Fruit fly (Drosophila melanogaster): ENCODE results near the gene CG15536.

Gene CG15536

dm6 chr3R:30388215-30388871 lies 36.6 kb downstream of the CG15536 start (continued):
- TF ChIP-seq Sox14 (GFP tag; optimal IDR thresholded peaks at IDR 0.05) (peak; percentile 96), CG15336 (GFP tag; IDR thresholded peaks at IDR 0.05) (peak; percentile 84), Hr39 (GFP tag; optimal IDR thresholded peaks at IDR 0.05) (peak; percentile 98), CG6163 (GFP tag; IDR thresholded peaks at IDR 0.05) (peak; percentile 89), fd59A (GFP tag; optimal IDR thresholded peaks at IDR 0.05) (peak; percentile 98), Ets21C (GFP tag; optimal IDR thresholded peaks at IDR 0.05) (peak; percentile 96), salr (GFP tag; optimal IDR thresholded peaks at IDR 0.05) (peak; percentile 82 to 99), Smox (GFP tag; optimal IDR thresholded peaks at IDR 0.05) (peak; percentile 96), CG8119 (GFP tag; IDR thresholded peaks at IDR 0.05) (peak; percentile 92), esn (GFP tag; optimal IDR thresholded peaks at IDR 0.05) (peak; percentile 99), Eip93F (GFP tag; optimal IDR thresholded peaks at IDR 0.05) (peak; percentile 85), net (GFP tag; optimal IDR thresholded peaks at IDR 0.05) (peak; percentile 98), Sox15 (GFP tag; optimal IDR thresholded peaks at IDR 0.05) (peak; percentile 98), Eip78C (GFP tag) (peak; percentile 99), pdm3 (GFP tag; optimal IDR thresholded peaks at IDR 0.05) (peak; percentile 97), CG7368 (GFP tag; optimal IDR thresholded peaks at IDR 0.05) (peak; percentile 92), CG11762 (GFP tag; optimal IDR thresholded peaks at IDR 0.05; ENCODE audit: insufficient read depth) (peak; percentile 92), achi (GFP tag; optimal IDR thresholded peaks at IDR 0.05) (peak; percentile 95), CG32006 (GFP tag; optimal IDR thresholded peaks at IDR 0.05) (peak; percentile 99), CG11294 (GFP tag; IDR thresholded peaks at IDR 0.05) (peak; percentile 85), dsx (GFP tag; optimal IDR thresholded peaks at IDR 0.05; ENCODE audit: poor library complexity, severe bottlenecking) (peak; percentile 83), fkh (GFP tag; optimal IDR thresholded peaks at IDR 0.05) (peak; percentile 85), CG3919 (GFP tag; optimal IDR thresholded peaks at IDR 0.05) (peak; percentile 97), CG6276 (GFP tag; optimal IDR thresholded peaks at IDR 0.05) (peak; percentile 97), Sox102F (GFP tag; optimal IDR thresholded peaks at IDR 0.05) (peak; percentile 94), CG6792 (GFP tag; optimal IDR thresholded peaks at IDR 0.05) (peak; percentile 98), ss (GFP tag; optimal IDR thresholded peaks at IDR 0.05) (peak; percentile 95 to 98), acj6 (GFP tag; optimal IDR thresholded peaks at IDR 0.05) (peak; percentile 97), CG34406 (GFP tag; optimal IDR thresholded peaks at IDR 0.05) (peak; percentile 96), CG10631 (GFP tag; optimal IDR thresholded peaks at IDR 0.05) (peak; percentile 97)

- TF ChIP-seq fkh (GFP tag; optimal IDR thresholded peaks at IDR 0.05) (no peak), pdm3 (GFP tag; optimal IDR thresholded peaks at IDR 0.05) (no peak), cyc (GFP tag; optimal IDR thresholded peaks at IDR 0.05) (no peak), Blimp-1 (GFP tag; optimal IDR thresholded peaks at IDR 0.05) (no peak), CG1621 (tag; optimal IDR thresholded peaks at IDR 0.05) (no peak), CG3919 (GFP tag; optimal IDR thresholded peaks at IDR 0.05) (no peak), CG8119 (GFP tag; IDR thresholded peaks at IDR 0.05) (no peak), vri (GFP tag; optimal IDR thresholded peaks at IDR 0.05) (no peak), CG8319 (GFP tag; optimal IDR thresholded peaks at IDR 0.05) (no peak), Sox102F (GFP tag; optimal IDR thresholded peaks at IDR 0.05) (no peak), Sox15 (GFP tag; optimal IDR thresholded peaks at IDR 0.05) (no peak), CG6808 (GFP tag; optimal IDR thresholded peaks at IDR 0.05) (no peak), eg (GFP tag; IDR thresholded peaks at IDR 0.05) (no peak), CG16779 (tag; optimal IDR thresholded peaks at IDR 0.05) (no peak)
These were observed 37.3 kb downstream of the CG15536 start, which contains the start of the genes Fer2LCH and Fer1HCH for dm6 chr3R:30387515-30388178. Gene Fer2LCH, plus strand, starts transcription at chr3R:30387804. Gene Fer1HCH, minus strand, starts transcription at chr3R:30388178.

All from whole organism, prepupa.